Worm (Caenorhabditis elegans) whole organism, young adult: ENCODE data around the gene M151.3.

Experiments
- B0035.1 ChIP-seq: sonication (generic microtip); optimal IDR thresholded peaks from 2 replicates; lab custom pipeline; 2016; ENCODE audit warnings: missing genetic modification characterization, mild to moderate bottlenecking, missing compliant biosample characterization, missing genotype, missing genetic modification reagents
- F49E8.2 ChIP-seq: sonication (generic microtip); optimal IDR thresholded peaks from 3 replicates; lab custom pipeline; 2017; ENCODE audit warnings: missing genetic modification characterization, mild to moderate bottlenecking, missing compliant biosample characterization, antibody characterized with exemption, moderate library complexity; ENCODE audit not compliant: insufficient read depth
- T26A5.8 ChIP-seq: sonication (generic microtip); optimal IDR thresholded peaks from 2 replicates; lab custom pipeline; 2016; ENCODE audit warnings: missing genetic modification characterization, missing compliant biosample characterization
- Y53G8AR.9 ChIP-seq: fragments of 200-800 bp; sonication (Bioruptor generic); conservative IDR thresholded peaks from 2 replicates; pipeline ENCODE4 v1.3.6; 2022; ENCODE audit warnings: missing genetic modification reagents, missing genetic modification characterization, missing compliant biosample characterization
- ZK185.1 ChIP-seq: sonication (generic microtip); optimal IDR thresholded peaks from 2 replicates; lab custom pipeline; 2016; ENCODE audit warnings: mild to moderate bottlenecking, missing genetic modification characterization, missing compliant biosample characterization; ENCODE audit not compliant: poor library complexity, severe bottlenecking
- ama-1 ChIP-seq, 3 experiments: fragments of 150-350 bp in 1 of 3; sonication (generic microtip) in 2 of 3; optimal IDR thresholded peaks; 2 replicates each; lab custom pipeline; 2014 to 2018; ENCODE audit warnings: missing biosample characterization in 2 of 3, missing genetic modification characterization in 2 of 3, missing genetic modification reagents in 2 of 3
- aptf-2 ChIP-seq: fragments of 200-800 bp; sonication (Bioruptor generic); conservative IDR thresholded peaks from 2 replicates; pipeline ENCODE4 v1.3.6; 2022; ENCODE audit warnings: missing genetic modification reagents, missing genetic modification characterization, missing compliant biosample characterization
- aptf-3 ChIP-seq: fragments of 200-800 bp; sonication (Bioruptor generic); IDR thresholded peaks from 2 replicates; pipeline ENCODE4 v1.3.6; 2022; ENCODE audit warnings: missing genetic modification characterization, missing compliant biosample characterization
- attf-3 ChIP-seq: fragments of 200-800 bp; sonication (Bioruptor generic); conservative IDR thresholded peaks from 2 replicates; pipeline ENCODE4 v1.3.6; 2022; ENCODE audit warnings: missing genetic modification reagents, missing genetic modification characterization, missing compliant biosample characterization
- attf-6 ChIP-seq: fragments of 200-800 bp; sonication (Bioruptor generic); IDR thresholded peaks from 2 replicates; pipeline ENCODE4 v1.3.6; 2022; ENCODE audit warnings: missing genetic modification reagents, missing genetic modification characterization, missing compliant biosample characterization
- bed-2 ChIP-seq: fragments of 200-800 bp; sonication (Bioruptor generic); IDR thresholded peaks from 2 replicates; pipeline ENCODE4 v1.3.6; 2022; ENCODE audit warnings: missing genetic modification reagents, missing genetic modification characterization, missing compliant biosample characterization
- ceh-100 ChIP-seq: fragments of 200-800 bp; sonication (Bioruptor generic); IDR thresholded peaks from 2 replicates; pipeline ENCODE4 v1.3.6; 2022; ENCODE audit warnings: missing genetic modification reagents, missing genetic modification characterization, missing compliant biosample characterization
- ceh-40 ChIP-seq: fragments of 200-800 bp; sonication (Bioruptor generic); IDR thresholded peaks from 2 replicates; pipeline ENCODE4 v1.3.6; 2022; ENCODE audit warnings: missing genetic modification characterization, missing compliant biosample characterization
- dpl-1 ChIP-seq: fragments of 150-350 bp; optimal IDR thresholded peaks from 2 replicates; lab custom pipeline; 2014; ENCODE audit warnings: missing biosample characterization, missing genetic modification reagents, missing genetic modification characterization
- efl-1 ChIP-seq: fragments of 150-350 bp; optimal IDR thresholded peaks from 2 replicates; lab custom pipeline; 2014; ENCODE audit warnings: missing biosample characterization, missing genetic modification reagents, missing genetic modification characterization
- egl-44 ChIP-seq: fragments of 200-800 bp; sonication (Bioruptor generic); IDR thresholded peaks from 2 replicates; pipeline ENCODE4 v1.3.6; 2022; ENCODE audit warnings: missing genetic modification reagents, missing genetic modification characterization, missing compliant biosample characterization
- gei-17 ChIP-seq: fragments of 200-800 bp; sonication (Bioruptor generic); optimal IDR thresholded peaks from 2 replicates; lab custom pipeline; 2018; ENCODE audit warnings: mild to moderate bottlenecking, missing genetic modification characterization, missing compliant biosample characterization
- hmg-1.2 ChIP-seq: fragments of 200-800 bp; sonication (Bioruptor generic); IDR thresholded peaks from 2 replicates; pipeline ENCODE4 v1.3.6; 2022; ENCODE audit warnings: missing genetic modification reagents, missing genetic modification characterization, missing compliant biosample characterization
- hrde-1 ChIP-seq: sonication (generic microtip); optimal IDR thresholded peaks from 2 replicates; lab custom pipeline; 2016; ENCODE audit warnings: missing genetic modification characterization, mild to moderate bottlenecking, missing compliant biosample characterization, moderate library complexity, missing genotype, missing genetic modification reagents, borderline replicate concordance
- lag-1 ChIP-seq: fragments of 200-800 bp; sonication (Bioruptor generic); IDR thresholded peaks from 2 replicates; pipeline ENCODE4 v1.3.6; 2022; ENCODE audit warnings: missing genetic modification reagents, missing genetic modification characterization, missing compliant biosample characterization
- let-607 ChIP-seq, 2 experiments: fragments of 200-800 bp in 1 of 2; sonication (Bioruptor generic) in 1 of 2; sonication (generic microtip) in 1 of 2; optimal IDR thresholded peaks; 2 replicates each; lab custom pipeline; 2016 to 2018; ENCODE audit warnings: mild to moderate bottlenecking in 2 of 2, missing compliant biosample characterization in 2 of 2, missing genetic modification characterization in 2 of 2, moderate library complexity in 2 of 2, missing genotype in 1 of 2
- lin-40 ChIP-seq: sonication (generic microtip); optimal IDR thresholded peaks from 2 replicates; lab custom pipeline; 2016; ENCODE audit warnings: missing genetic modification characterization, mild to moderate bottlenecking, missing compliant biosample characterization, missing genotype, missing genetic modification reagents
- lir-1 ChIP-seq: fragments of 200-800 bp; sonication (Bioruptor generic); conservative IDR thresholded peaks from 2 replicates; pipeline ENCODE4 v1.3.6; 2022; ENCODE audit warnings: missing genetic modification reagents, missing genetic modification characterization, missing compliant biosample characterization
- lsl-1 ChIP-seq: fragments of 200-800 bp; sonication (Bioruptor generic); optimal IDR thresholded peaks from 2 replicates; lab custom pipeline; 2018; ENCODE audit warnings: mild to moderate bottlenecking, missing genetic modification characterization, moderate library complexity, missing compliant biosample characterization
- madf-6 ChIP-seq: fragments of 200-800 bp; sonication (Bioruptor generic); IDR thresholded peaks from 2 replicates; pipeline ENCODE4 v1.3.6; 2022; ENCODE audit warnings: missing genetic modification reagents, missing genetic modification characterization, missing compliant biosample characterization
- madf-8 ChIP-seq: fragments of 200-800 bp; sonication (Bioruptor generic); conservative IDR thresholded peaks from 2 replicates; pipeline ENCODE4 v1.3.6; 2022; ENCODE audit warnings: missing genetic modification reagents, missing genetic modification characterization, missing compliant biosample characterization
- mel-28 ChIP-seq: sonication (generic microtip); optimal IDR thresholded peaks from 2 replicates; lab custom pipeline; 2016; ENCODE audit warnings: borderline replicate concordance, mild to moderate bottlenecking, missing genetic modification characterization, missing compliant biosample characterization
- nfya-2 ChIP-seq: fragments of 200-800 bp; sonication (Bioruptor generic); IDR thresholded peaks from 2 replicates; pipeline ENCODE4 v1.3.6; 2022; ENCODE audit warnings: missing genetic modification reagents, missing genetic modification characterization, missing compliant biosample characterization
- nhr-27 ChIP-seq: fragments of 200-800 bp; sonication (Bioruptor generic); optimal IDR thresholded peaks from 2 replicates; lab custom pipeline; 2018; ENCODE audit warnings: mild to moderate bottlenecking, missing genetic modification characterization, moderate library complexity, missing compliant biosample characterization
- nhr-90 ChIP-seq: sonication (generic microtip); optimal IDR thresholded peaks from 2 replicates; lab custom pipeline; 2016; ENCODE audit warnings: missing genotype, mild to moderate bottlenecking, missing genetic modification characterization, missing compliant biosample characterization
- rec-8 ChIP-seq, 2 experiments: sonication (generic microtip); optimal IDR thresholded peaks; 2 replicates each; lab custom pipeline; 2016; ENCODE audit warnings: mild to moderate bottlenecking in 2 of 2, missing genetic modification characterization in 2 of 2, missing genetic modification reagents in 2 of 2, missing genotype in 2 of 2, missing biosample characterization in 1 of 2, missing compliant biosample characterization in 1 of 2, moderate library complexity in 1 of 2
- rpc-1 ChIP-seq, 2 experiments: fragments of 150-350 bp in 1 of 2; sonication (generic microtip) in 1 of 2; optimal IDR thresholded peaks; 2 replicates each; lab custom pipeline; 2014 to 2018; ENCODE audit warnings: missing biosample characterization in 1 of 2, missing genetic modification characterization in 1 of 2, missing genetic modification reagents in 1 of 2, missing genotype in 1 of 2
- sdz-38 ChIP-seq: sonication (generic microtip); optimal IDR thresholded peaks from 2 replicates; lab custom pipeline; 2016; ENCODE audit warnings: missing genotype, missing genetic modification characterization, missing compliant biosample characterization
- sea-2 ChIP-seq: fragments of 200-800 bp; sonication (Bioruptor generic); IDR thresholded peaks from 2 replicates; pipeline ENCODE4 v1.3.6; 2022; ENCODE audit warnings: missing genetic modification characterization, missing compliant biosample characterization
- snpc-1.3 ChIP-seq: sonication (generic microtip); optimal IDR thresholded peaks from 2 replicates; lab custom pipeline; 2017; ENCODE audit warnings: missing genetic modification characterization, mild to moderate bottlenecking, missing compliant biosample characterization, antibody characterized with exemption, moderate library complexity, missing genotype, missing genetic modification reagents; ENCODE audit not compliant: insufficient read depth
- somi-1 ChIP-seq: fragments of 200-800 bp; sonication (Bioruptor generic); optimal IDR thresholded peaks from 2 replicates; lab custom pipeline; 2018; ENCODE audit warnings: mild to moderate bottlenecking, missing genetic modification characterization, missing compliant biosample characterization
- tlf-1 ChIP-seq: fragments of 200-800 bp; sonication (Bioruptor generic); optimal IDR thresholded peaks from 2 replicates; lab custom pipeline; 2018; ENCODE audit warnings: mild to moderate bottlenecking, missing genetic modification characterization, missing compliant biosample characterization
- unc-130 ChIP-seq: sonication (generic microtip); optimal IDR thresholded peaks from 2 replicates; lab custom pipeline; 2016; ENCODE audit warnings: missing genetic modification reagents, missing genetic modification characterization, missing compliant biosample characterization
- ztf-18 ChIP-seq: sonication (generic microtip); optimal IDR thresholded peaks from 2 replicates; lab custom pipeline; 2016; ENCODE audit warnings: missing genotype, mild to moderate bottlenecking, missing genetic modification characterization, missing compliant biosample characterization

Gene M151.3

ce11 chrII:3617512-3617911 lies 9.5 kb upstream of the M151.3 start, which contains the start of gene F40E12.1:
F40E12.1 (plus strand) TSS chrII:3617812.
- TF ChIP-seq aptf-3 (no peak), nhr-90 (no peak), nhr-27 (tag; lab: Kevin White, UChicago) (no peak), Y53G8AR.9 (GFP tag; lab: Robert Waterston, UW) (no peak), ZK185.1 (no peak), ama-1 (optimal IDR thresholded peaks at IDR 0.05; lab: Kevin White, UChicago) (no peak), ama-1 (GFP tag; optimal IDR thresholded peaks at IDR 0.05; lab: Kevin White, UChicago) (no peak), rec-8 (tag; optimal IDR thresholded peaks at IDR 0.05; lab: Kevin White, UChicago) (no peak), ztf-18 (no peak), efl-1 (GFP tag; lab: Kevin White, UChicago) (no peak), unc-130 (GFP tag; lab: Kevin White, UChicago) (no peak), let-607 (tag; optimal IDR thresholded peaks at IDR 0.05; lab: Kevin White, UChicago) (no peak), mel-28 (tag; lab: Kevin White, UChicago) (no peak), hmg-1.2 (GFP tag; lab: Robert Waterston, UW) (no peak)

DNA sequence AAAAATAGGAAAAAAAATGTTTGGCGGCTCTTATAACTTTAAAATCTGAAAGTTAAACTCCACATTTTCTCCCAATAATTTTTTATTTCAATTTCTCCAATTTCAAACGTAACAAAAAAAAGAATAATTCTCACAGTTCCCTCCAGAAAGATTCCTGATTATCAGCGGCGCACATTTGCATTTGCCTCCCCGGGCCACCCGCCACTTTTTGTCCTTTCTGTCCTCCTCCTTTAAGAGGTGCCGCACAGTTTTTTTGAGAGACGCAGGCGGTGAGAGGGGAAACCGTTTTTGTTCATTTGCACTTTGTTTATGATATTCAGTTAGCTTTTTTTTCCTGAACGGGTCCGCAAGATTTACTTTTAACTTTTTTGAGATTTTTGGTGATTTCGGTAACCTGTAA lies 6.1 kb upstream of the M151.3 start:
- peak; percentile 66 for TF ChIP-seq efl-1 (GFP tag; lab: Kevin White, UChicago)
- no peak for TF ChIP-seq gei-17 (GFP tag; lab: Kevin White, UChicago)
- no peak for TF ChIP-seq lir-1 (GFP tag; lab: Robert Waterston, UW)
- TF ChIP-seq mel-28 (tag; lab: Kevin White, UChicago), result no peak
- peak; percentile 36; the same call in 1 of the 2 replicates for TF ChIP-seq madf-6 (GFP tag; lab: Robert Waterston, UW)
- no peak for TF ChIP-seq tlf-1
- no peak for TF ChIP-seq attf-3 (GFP tag; lab: Robert Waterston, UW)
- no peak for TF ChIP-seq egl-44 (GFP tag; lab: Robert Waterston, UW)
- no peak for TF ChIP-seq ceh-40
- TF ChIP-seq snpc-1.3, result no peak
- peak; percentile 24 for TF ChIP-seq dpl-1 (GFP tag; lab: Kevin White, UChicago)
- peak; percentile 56; the same call in 1 of the 2 replicates for TF ChIP-seq aptf-2 (GFP tag; lab: Robert Waterston, UW)
- no peak for TF ChIP-seq rpc-1 (optimal IDR thresholded peaks at IDR 0.05; lab: Kevin White, UChicago)
- no peak for TF ChIP-seq rpc-1 (tag; optimal IDR thresholded peaks at IDR 0.05; lab: Kevin White, UChicago)
- TF ChIP-seq nfya-2, result no peak
- 0 out of 2 replicates have a peak, but pooled peaks have one; percentile 20 for TF ChIP-seq madf-8
- TF ChIP-seq sea-2 (GFP tag; lab: Robert Waterston, UW), result no peak
- no peak for TF ChIP-seq F49E8.2 (tag; lab: Kevin White, UChicago)
- no peak for TF ChIP-seq T26A5.8
- TF ChIP-seq lin-40, result no peak
- no peak for TF ChIP-seq bed-2
- TF ChIP-seq lag-1 (GFP tag; lab: Robert Waterston, UW), result no peak
- no peak for TF ChIP-seq somi-1 (GFP tag; lab: Kevin White, UChicago)

- TF ChIP-seq hrde-1 (no peak), ceh-100 (GFP tag; lab: Robert Waterston, UW) (no peak), lsl-1 (GFP tag; lab: Kevin White, UChicago) (no peak), sdz-38 (tag; lab: Kevin White, UChicago) (no peak), sea-2 (GFP tag; lab: Robert Waterston, UW) (no peak), attf-6 (GFP tag; lab: Robert Waterston, UW) (no peak), bed-2 (no peak), B0035.1 (tag; lab: Kevin White, UChicago) (no peak)
Observed at ce11 chrII:3622014-3622413, 5.0 kb upstream of the M151.3 start, which contains the start of gene M151.7. M151.7 (plus strand) TSS chrII:3622314.
